Worm (Caenorhabditis elegans) whole organism, L3 larva: ENCODE results near the gene T23F11.4.
A peak's percentile ranks its signal among the peaks of the same experiment; 100 is the strongest.

Experiments used
- R02D3.7 ChIP-seq: fragments of 150-350 bp; optimal IDR thresholded peaks from 2 replicates; lab custom pipeline; 2014; ENCODE audit warnings: missing biosample characterization, missing genetic modification characterization
- ZK546.5 ChIP-seq: sonication (generic microtip); optimal IDR thresholded peaks from 2 replicates; lab custom pipeline; 2017; ENCODE audit warnings: missing biosample characterization, missing genetic modification characterization
- aly-2 ChIP-seq: fragments of 150-350 bp; optimal IDR thresholded peaks from 2 replicates; lab custom pipeline; 2014; ENCODE audit warnings: missing biosample characterization, missing genetic modification characterization
- ama-1 ChIP-seq: fragments of 150-350 bp; optimal IDR thresholded peaks from 2 replicates; lab custom pipeline; 2018
- ceh-16 ChIP-seq: sonication (generic microtip); optimal IDR thresholded peaks from 2 replicates; lab custom pipeline; 2017; ENCODE audit warnings: missing biosample characterization, missing genetic modification characterization
- ceh-28 ChIP-seq: fragments of 150-350 bp; optimal IDR thresholded peaks from 2 replicates; lab custom pipeline; 2014; ENCODE audit warnings: missing biosample characterization, missing genetic modification reagents, missing genetic modification characterization
- ceh-9 ChIP-seq: sonication (generic microtip); optimal IDR thresholded peaks from 2 replicates; lab custom pipeline; 2018; ENCODE audit warnings: missing biosample characterization, missing genetic modification characterization
- daf-12 ChIP-seq: fragments of 150-350 bp; optimal IDR thresholded peaks from 2 replicates; lab custom pipeline; 2014; ENCODE audit warnings: missing biosample characterization, missing genetic modification reagents, missing genetic modification characterization
- egl-27 ChIP-seq: sonication (generic microtip); optimal IDR thresholded peaks from 4 replicates; lab custom pipeline; 2017; ENCODE audit warnings: missing biosample characterization, missing genetic modification reagents, missing genetic modification characterization
- egl-5 ChIP-seq: fragments of 150-350 bp; optimal IDR thresholded peaks from 2 replicates; lab custom pipeline; 2017; ENCODE audit warnings: missing biosample characterization, missing genetic modification reagents, missing genetic modification characterization, inconsistent platforms
- elt-1 ChIP-seq: fragments of 150-350 bp; optimal IDR thresholded peaks from 2 replicates; lab custom pipeline; 2014; ENCODE audit warnings: missing biosample characterization, missing genetic modification characterization
- elt-2 ChIP-seq: sonication (generic microtip); optimal IDR thresholded peaks from 2 replicates; lab custom pipeline; 2016; ENCODE audit warnings: missing genetic modification reagents, mild to moderate bottlenecking, missing genetic modification characterization, missing compliant biosample characterization
- eor-1 ChIP-seq, 2 experiments: fragments of 150-350 bp; optimal IDR thresholded peaks; 2 replicates each; lab custom pipeline; 2014 to 2018; ENCODE audit warnings: missing biosample characterization in 2 of 2, missing genetic modification characterization in 2 of 2
- fkh-10 ChIP-seq: sonication (generic microtip); optimal IDR thresholded peaks from 2 replicates; lab custom pipeline; 2017; ENCODE audit warnings: missing biosample characterization, missing genetic modification reagents, missing genetic modification characterization
- fkh-2 ChIP-seq: fragments of 150-350 bp; optimal IDR thresholded peaks from 2 replicates; lab custom pipeline; 2014; ENCODE audit warnings: missing biosample characterization, missing genetic modification reagents, missing genetic modification characterization
- fos-1 ChIP-seq: fragments of 150-350 bp; optimal IDR thresholded peaks from 2 replicates; lab custom pipeline; 2014; ENCODE audit warnings: missing biosample characterization, missing genetic modification characterization
- hmg-11 ChIP-seq: sonication (generic microtip); optimal IDR thresholded peaks from 2 replicates; lab custom pipeline; 2016; ENCODE audit warnings: missing genetic modification characterization, missing compliant biosample characterization
- jun-1 ChIP-seq: fragments of 150-350 bp; optimal IDR thresholded peaks from 2 replicates; lab custom pipeline; 2014; ENCODE audit warnings: missing biosample characterization, missing genetic modification reagents, missing genetic modification characterization
- lin-15B ChIP-seq: fragments of 150-350 bp; optimal IDR thresholded peaks from 2 replicates; lab custom pipeline; 2014; ENCODE audit warnings: missing biosample characterization, missing genetic modification characterization
- lin-39 ChIP-seq: fragments of 150-350 bp; optimal IDR thresholded peaks from 2 replicates; lab custom pipeline; 2018; ENCODE audit warnings: missing biosample characterization, missing genetic modification reagents, missing genetic modification characterization
- lsy-12 ChIP-seq: sonication (generic microtip); optimal IDR thresholded peaks from 2 replicates; lab custom pipeline; 2016; ENCODE audit warnings: mild to moderate bottlenecking, missing genetic modification characterization, missing compliant biosample characterization
- mdl-1 ChIP-seq: fragments of 150-350 bp; optimal IDR thresholded peaks from 2 replicates; lab custom pipeline; 2014; ENCODE audit warnings: missing biosample characterization, missing genetic modification characterization
- nfya-1 ChIP-seq: sonication (generic microtip); optimal IDR thresholded peaks from 2 replicates; lab custom pipeline; 2017; ENCODE audit warnings: missing genetic modification characterization, mild to moderate bottlenecking, missing compliant biosample characterization, antibody characterized with exemption, moderate library complexity; ENCODE audit not compliant: insufficient read depth
- nhr-12 ChIP-seq: fragments of 150-350 bp; optimal IDR thresholded peaks from 2 replicates; lab custom pipeline; 2014; ENCODE audit warnings: missing biosample characterization, missing genetic modification characterization
- nhr-23 ChIP-seq: fragments of 150-350 bp; optimal IDR thresholded peaks from 2 replicates; lab custom pipeline; 2014; ENCODE audit warnings: missing biosample characterization, missing genetic modification reagents, missing genetic modification characterization
- nhr-237 ChIP-seq: fragments of 150-350 bp; optimal IDR thresholded peaks from 2 replicates; lab custom pipeline; 2014; ENCODE audit warnings: missing biosample characterization, missing genetic modification characterization
- nhr-25 ChIP-seq: sonication (generic microtip); optimal IDR thresholded peaks from 2 replicates; lab custom pipeline; 2017; ENCODE audit warnings: missing biosample characterization, missing genetic modification characterization
- nhr-28 ChIP-seq: fragments of 150-350 bp; optimal IDR thresholded peaks from 2 replicates; lab custom pipeline; 2014; ENCODE audit warnings: missing biosample characterization, missing genetic modification characterization
- nhr-43 ChIP-seq: sonication (generic microtip); optimal IDR thresholded peaks from 2 replicates; lab custom pipeline; 2016; ENCODE audit warnings: mild to moderate bottlenecking, missing genetic modification characterization, missing compliant biosample characterization; ENCODE audit not compliant: poor library complexity, severe bottlenecking
- nhr-67 ChIP-seq: fragments of 150-350 bp; optimal IDR thresholded peaks from 2 replicates; lab custom pipeline; 2014; ENCODE audit warnings: missing biosample characterization, missing genetic modification characterization
- nhr-77 ChIP-seq: fragments of 150-350 bp; optimal IDR thresholded peaks from 2 replicates; lab custom pipeline; 2014; ENCODE audit warnings: missing biosample characterization, missing genetic modification characterization
- pha-4 ChIP-seq: fragments of 150-350 bp; optimal IDR thresholded peaks from 2 replicates; lab custom pipeline; 2014; ENCODE audit warnings: missing biosample characterization, missing genetic modification reagents, missing genetic modification characterization
- pqm-1 ChIP-seq: fragments of 150-350 bp; optimal IDR thresholded peaks from 2 replicates; lab custom pipeline; 2017; ENCODE audit warnings: missing biosample characterization, missing genetic modification characterization, inconsistent platforms
- sea-2 ChIP-seq: fragments of 150-350 bp; sonication (generic microtip); optimal IDR thresholded peaks from 4 replicates; lab custom pipeline; 2014; ENCODE audit warnings: missing biosample characterization, missing genetic modification reagents, missing genetic modification characterization
- skn-1 ChIP-seq: fragments of 150-350 bp; optimal IDR thresholded peaks from 2 replicates; lab custom pipeline; 2014; ENCODE audit warnings: missing biosample characterization, missing genetic modification characterization
- snpc-4 ChIP-seq: fragments of 150-350 bp; optimal IDR thresholded peaks from 2 replicates; lab custom pipeline; 2014; ENCODE audit warnings: missing biosample characterization, missing genetic modification characterization
- tbx-2 ChIP-seq: sonication (generic microtip); optimal IDR thresholded peaks from 2 replicates; lab custom pipeline; 2016; ENCODE audit warnings: mild to moderate bottlenecking, missing genetic modification characterization, missing compliant biosample characterization
- unc-39 ChIP-seq: sonication (generic microtip); optimal IDR thresholded peaks from 4 replicates; lab custom pipeline; 2017; ENCODE audit warnings: missing biosample characterization, missing genetic modification characterization
- unc-62 ChIP-seq: fragments of 150-350 bp; sonication (generic microtip); optimal IDR thresholded peaks from 4 replicates; lab custom pipeline; 2014; ENCODE audit warnings: missing biosample characterization, missing genetic modification reagents, missing genetic modification characterization
- zag-1 ChIP-seq: fragments of 150-350 bp; optimal IDR thresholded peaks from 2 replicates; lab custom pipeline; 2014; ENCODE audit warnings: missing biosample characterization, missing genetic modification characterization
- ztf-4 ChIP-seq: fragments of 150-350 bp; optimal IDR thresholded peaks from 2 replicates; lab custom pipeline; 2014; ENCODE audit warnings: missing biosample characterization, missing genetic modification characterization

Gene T23F11.4

ce11 chrIII:4671949-4672348 lies 6.8 kb upstream of the T23F11.4 start, which contains the start of gene srg-13:
TSS of gene srg-13 (plus strand) at chrIII:4672249.
- TF ChIP-seq ceh-28 = no peak
- TF ChIP-seq daf-12 = no peak
- no peak for TF ChIP-seq skn-1
- no peak for TF ChIP-seq ztf-4 (tag; lab: Kevin White, UChicago)
- no peak for TF ChIP-seq R02D3.7
- TF ChIP-seq nhr-12 (tag; lab: Kevin White, UChicago) = no peak
- no peak for TF ChIP-seq sea-2 (GFP tag; lab: Kevin White, UChicago)
- TF ChIP-seq elt-1 = no peak
- no peak for TF ChIP-seq nhr-77 (tag; lab: Kevin White, UChicago)
- no peak for TF ChIP-seq ceh-16
- no peak for TF ChIP-seq ZK546.5 (tag; lab: Kevin White, UChicago)
- TF ChIP-seq fkh-2 (tag; lab: Kevin White, UChicago) = no peak
- no peak for TF ChIP-seq unc-62
- no peak for TF ChIP-seq nhr-237 (tag; lab: Kevin White, UChicago)
- no peak for TF ChIP-seq nhr-28
- no peak for TF ChIP-seq jun-1 (tag; lab: Kevin White, UChicago)
- TF ChIP-seq hmg-11 = no peak

DNA sequence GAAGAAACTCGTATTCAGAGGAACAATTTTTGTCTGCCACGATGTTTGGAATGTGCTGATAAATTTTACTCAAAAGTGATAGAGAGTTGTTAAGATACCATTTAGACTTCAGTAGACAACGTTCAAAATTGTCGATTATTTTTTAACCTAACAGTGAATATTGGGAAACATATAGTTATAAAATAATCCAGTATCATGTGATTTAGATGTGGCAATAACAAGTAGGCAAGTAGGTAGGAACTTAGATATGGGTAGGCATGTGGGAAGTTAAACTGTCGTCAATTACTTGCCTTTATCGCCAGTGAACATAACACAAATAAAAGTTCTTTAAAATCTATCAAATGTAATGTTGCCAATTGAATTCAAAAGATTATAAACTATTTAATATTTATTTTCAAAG lies 6.3 kb upstream of the T23F11.4 start, which contains the start of gene T23F11.11:
Gene T23F11.11, minus strand, starts transcription at position 101 of the 400 bp plus-strand sequence.
- TF ChIP-seq ceh-9 (tag; lab: Kevin White, UChicago) (no peak), aly-2 (tag; lab: Kevin White, UChicago) (no peak), egl-27 (tag; lab: Kevin White, UChicago) (no peak), lsy-12 (no peak), nfya-1 (tag; lab: Kevin White, UChicago) (no peak), ama-1 (lab: Kevin White, UChicago) (no peak), nhr-237 (tag; lab: Kevin White, UChicago) (no peak), tbx-2 (tag; lab: Kevin White, UChicago) (no peak), elt-2 (no peak), egl-5 (tag; lab: Kevin White, UChicago) (no peak), zag-1 (tag; lab: Kevin White, UChicago) (no peak), skn-1 (no peak), mdl-1 (tag; lab: Kevin White, UChicago) (no peak), pqm-1 (no peak), hmg-11 (no peak), snpc-4 (no peak)
- TF ChIP-seq, all 47 proteins: peak for 0

DNA sequence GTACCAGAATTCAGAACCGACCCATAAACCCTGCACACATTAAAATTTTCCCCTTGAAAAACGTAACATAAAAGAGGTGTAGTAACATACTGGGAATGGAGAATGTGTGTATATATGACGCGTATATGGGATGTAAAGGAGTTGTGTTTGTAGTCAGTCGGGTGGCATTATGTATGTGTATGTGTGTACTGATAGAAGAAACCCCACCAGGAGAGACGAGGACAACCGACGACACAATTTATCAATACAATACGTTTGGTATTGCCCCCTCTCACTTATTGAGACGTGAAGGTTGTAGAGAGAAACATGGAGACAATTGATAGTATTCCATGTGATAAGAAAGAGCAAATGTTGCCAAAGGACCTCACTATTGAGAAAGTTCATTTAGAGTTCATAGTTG lies 2.9 kb upstream of the T23F11.4 start:
- no peak for TF ChIP-seq eor-1 (tag; optimal IDR thresholded peaks at IDR 0.05; lab: Kevin White, UChicago)
- no peak for TF ChIP-seq egl-5 (tag; lab: Kevin White, UChicago)
- peak; percentile 62 for TF ChIP-seq elt-2
- peak; percentile 66 for TF ChIP-seq pqm-1
- peak; percentile 66 for TF ChIP-seq pha-4
- TF ChIP-seq, all 47 proteins: peak for 3

ce11 chrIII:4666753-4667400 lies 1.7 kb upstream of the T23F11.4 start:
- TF ChIP-seq nhr-23 (peak; percentile 38), sea-2 (GFP tag; lab: Kevin White, UChicago) (peak; percentile 39), pha-4 (peak; percentile 4), nhr-77 (tag; lab: Kevin White, UChicago) (no peak), nhr-237 (tag; lab: Kevin White, UChicago) (no peak), ama-1 (lab: Kevin White, UChicago) (no peak), nhr-25 (tag; lab: Kevin White, UChicago) (peak; percentile 78), tbx-2 (tag; lab: Kevin White, UChicago) (peak; percentile 48), ztf-4 (tag; lab: Kevin White, UChicago) (no peak), fos-1 (tag; lab: Kevin White, UChicago) (no peak), lin-15B (tag; lab: Kevin White, UChicago) (peak; percentile 48), lsy-12 (peak; percentile 35), eor-1 (tag; optimal IDR thresholded peaks at IDR 0.05; lab: Kevin White, UChicago) (no peak), nfya-1 (tag; lab: Kevin White, UChicago) (peak; percentile 62), lin-39 (tag; lab: Kevin White, UChicago) (peak; percentile 65), daf-12 (no peak), elt-2 (no peak), jun-1 (tag; lab: Kevin White, UChicago) (peak; percentile 22), fkh-10 (no peak), nhr-43 (tag; lab: Kevin White, UChicago) (peak; percentile 1), ZK546.5 (tag; lab: Kevin White, UChicago) (no peak), egl-5 (tag; lab: Kevin White, UChicago) (peak; percentile 34), nhr-67 (tag; lab: Kevin White, UChicago) (no peak), unc-39 (tag; lab: Kevin White, UChicago) (no peak), hmg-11 (peak; percentile 86)
- TF ChIP-seq, all 47 proteins: peak for 13
